Worm (Caenorhabditis elegans) whole organism, L1 larva: Measurements from ENCODE around the gene nlp-50.
A peak's percentile ranks its signal among the peaks of the same experiment; 100 is the strongest.

Experiments used
- C34B4.2 ChIP-seq: sonication (generic microtip); optimal IDR thresholded peaks from 2 replicates; lab custom pipeline; 2017; ENCODE audit warnings: mild to moderate bottlenecking, missing genetic modification characterization, missing compliant biosample characterization
- aly-2 ChIP-seq: fragments of 150-350 bp; optimal IDR thresholded peaks from 2 replicates; lab custom pipeline; 2014; ENCODE audit warnings: missing biosample characterization, missing genetic modification characterization
- blmp-1 ChIP-seq: fragments of 150-350 bp; optimal IDR thresholded peaks from 2 replicates; lab custom pipeline; 2014; ENCODE audit warnings: missing biosample characterization, missing genetic modification characterization
- ceh-8 ChIP-seq: fragments of 200-800 bp; sonication (Bioruptor generic); optimal IDR thresholded peaks from 2 replicates; lab custom pipeline; 2018; ENCODE audit warnings: mild to moderate bottlenecking, missing genetic modification characterization, moderate library complexity, missing compliant biosample characterization
- ceh-88 ChIP-seq: fragments of 200-800 bp; sonication (Bioruptor generic); IDR thresholded peaks from 2 replicates; pipeline ENCODE4 v1.3.6; 2022; ENCODE audit warnings: missing genetic modification characterization, missing compliant biosample characterization
- efl-1 ChIP-seq, 4 experiments: fragments of 150-350 bp; optimal IDR thresholded peaks in 3 of 4; peaks in 1 of 4; 1 replicate in 1 of 4; 2 replicates in 3 of 4; lab custom pipeline; 2014; ENCODE audit warnings: missing biosample characterization in 2 of 4, missing genetic modification characterization in 2 of 4, missing genetic modification reagents in 2 of 4
- egl-27 ChIP-seq, 2 experiments: fragments of 150-350 bp in 1 of 2; sonication (generic microtip); optimal IDR thresholded peaks; 3 replicates each; lab custom pipeline; 2017 to 2018; ENCODE audit warnings: missing biosample characterization in 2 of 2, missing genetic modification characterization in 2 of 2, missing genetic modification reagents in 2 of 2
- elt-2 ChIP-seq: sonication (generic microtip); optimal IDR thresholded peaks from 2 replicates; lab custom pipeline; 2016; ENCODE audit warnings: missing genetic modification characterization, mild to moderate bottlenecking, inconsistent platforms, missing compliant biosample characterization, missing genetic modification reagents
- elt-3 ChIP-seq, 6 experiments: fragments of 150-350 bp in 1 of 6; sonication (generic microtip); optimal IDR thresholded peaks; 2 replicates each; lab custom pipeline; 2017 to 2018; ENCODE audit warnings: missing biosample characterization in 6 of 6, missing genetic modification characterization in 6 of 6, inconsistent platforms in 1 of 6
- ets-5 ChIP-seq: fragments of 200-800 bp; sonication (Bioruptor generic); IDR thresholded peaks from 2 replicates; pipeline ENCODE4 v1.3.6; 2022; ENCODE audit warnings: missing genetic modification characterization, missing compliant biosample characterization
- fkh-10 ChIP-seq: sonication (generic microtip); optimal IDR thresholded peaks from 2 replicates; lab custom pipeline; 2017; ENCODE audit warnings: missing biosample characterization, missing genetic modification reagents, missing genetic modification characterization
- fkh-4 ChIP-seq: sonication (generic microtip); optimal IDR thresholded peaks from 2 replicates; lab custom pipeline; 2016; ENCODE audit warnings: missing compliant biosample characterization, missing genetic modification characterization, borderline replicate concordance
- fkh-8 ChIP-seq: sonication (generic microtip); optimal IDR thresholded peaks from 2 replicates; lab custom pipeline; 2016; ENCODE audit warnings: mild to moderate bottlenecking, missing genetic modification characterization, missing compliant biosample characterization
- grh-1 ChIP-seq: fragments of 200-800 bp; sonication (Bioruptor generic); IDR thresholded peaks from 2 replicates; pipeline ENCODE4 v1.3.6; 2022; ENCODE audit warnings: missing genetic modification reagents, missing genetic modification characterization, missing compliant biosample characterization
- hlh-17 ChIP-seq: fragments of 200-800 bp; sonication (Bioruptor generic); optimal IDR thresholded peaks from 2 replicates; lab custom pipeline; 2018; ENCODE audit warnings: missing genetic modification characterization, mild to moderate bottlenecking, missing compliant biosample characterization, moderate library complexity, borderline replicate concordance
- hlh-4 ChIP-seq: sonication (generic microtip); optimal IDR thresholded peaks from 2 replicates; lab custom pipeline; 2016; ENCODE audit warnings: mild to moderate bottlenecking, missing genetic modification characterization, missing compliant biosample characterization
- hpl-2 ChIP-seq: fragments of 150-350 bp; optimal IDR thresholded peaks from 2 replicates; lab custom pipeline; 2014; ENCODE audit warnings: missing biosample characterization, missing genetic modification reagents, missing genetic modification characterization
- isw-1 ChIP-seq: fragments of 200-800 bp; sonication (Bioruptor generic); IDR thresholded peaks from 2 replicates; pipeline ENCODE4 v1.3.6; 2022; ENCODE audit warnings: missing genetic modification characterization, missing compliant biosample characterization
- jun-1 ChIP-seq: fragments of 150-350 bp; optimal IDR thresholded peaks from 2 replicates; lab custom pipeline; 2014; ENCODE audit warnings: missing biosample characterization, missing genetic modification reagents, missing genetic modification characterization
- lin-14 ChIP-seq: fragments of 200-800 bp; sonication (Bioruptor generic); optimal IDR thresholded peaks from 2 replicates; lab custom pipeline; 2018; ENCODE audit warnings: mild to moderate bottlenecking, missing genetic modification characterization, moderate library complexity, missing compliant biosample characterization
- lin-39 ChIP-seq: fragments of 150-350 bp; optimal IDR thresholded peaks from 2 replicates; lab custom pipeline; 2014; ENCODE audit warnings: missing biosample characterization, missing genetic modification reagents, missing genetic modification characterization
- mdl-1 ChIP-seq, 2 experiments: fragments of 150-350 bp; optimal IDR thresholded peaks; 2 replicates each; lab custom pipeline; 2014 to 2017; ENCODE audit warnings: missing biosample characterization in 2 of 2, missing genetic modification characterization in 2 of 2, inconsistent platforms in 1 of 2
- mep-1 ChIP-seq: fragments of 150-350 bp; optimal IDR thresholded peaks from 2 replicates; lab custom pipeline; 2014; ENCODE audit warnings: missing biosample characterization, missing genetic modification characterization
- nhr-12 ChIP-seq: sonication (generic microtip); optimal IDR thresholded peaks from 2 replicates; lab custom pipeline; 2017; ENCODE audit warnings: missing biosample characterization, missing genetic modification characterization
- nhr-19 ChIP-seq: fragments of 200-800 bp; sonication (Bioruptor generic); conservative IDR thresholded peaks from 2 replicates; pipeline ENCODE4 v1.3.6; 2022; ENCODE audit warnings: missing genetic modification characterization, missing compliant biosample characterization
- nhr-28 ChIP-seq: fragments of 150-350 bp; optimal IDR thresholded peaks from 2 replicates; lab custom pipeline; 2014; ENCODE audit warnings: missing biosample characterization, missing genetic modification characterization
- nhr-71 ChIP-seq: sonication (generic microtip); optimal IDR thresholded peaks from 2 replicates; lab custom pipeline; 2016; ENCODE audit warnings: mild to moderate bottlenecking, missing genetic modification characterization, moderate library complexity, missing compliant biosample characterization
- nhr-76 ChIP-seq: sonication (generic microtip); optimal IDR thresholded peaks from 2 replicates; lab custom pipeline; 2017; ENCODE audit warnings: missing biosample characterization, missing genetic modification characterization
- nhr-85 ChIP-seq: sonication (generic microtip); peaks from one replicate; lab custom pipeline; 2016; ENCODE audit warnings: missing genetic modification characterization, inconsistent platforms, missing compliant biosample characterization
- pag-3 ChIP-seq: sonication (generic microtip); optimal IDR thresholded peaks from 2 replicates; lab custom pipeline; 2017; ENCODE audit warnings: missing genetic modification characterization, mild to moderate bottlenecking, missing compliant biosample characterization, antibody characterized with exemption, borderline replicate concordance; ENCODE audit not compliant: insufficient read depth
- skn-1 ChIP-seq: fragments of 150-350 bp; optimal IDR thresholded peaks from 2 replicates; lab custom pipeline; 2014; ENCODE audit warnings: missing biosample characterization, missing genetic modification characterization
- snu-23 ChIP-seq: sonication (generic microtip); optimal IDR thresholded peaks from 2 replicates; lab custom pipeline; 2016; ENCODE audit warnings: missing genetic modification characterization, missing compliant biosample characterization
- sptf-1 ChIP-seq: fragments of 150-350 bp; optimal IDR thresholded peaks from 2 replicates; lab custom pipeline; 2014; ENCODE audit warnings: missing biosample characterization, missing genetic modification characterization
- swsn-7 ChIP-seq: sonication (generic microtip); optimal IDR thresholded peaks from 2 replicates; lab custom pipeline; 2016; ENCODE audit warnings: missing genetic modification characterization, missing compliant biosample characterization
- tlp-1 ChIP-seq: fragments of 150-350 bp; optimal IDR thresholded peaks from 2 replicates; lab custom pipeline; 2014; ENCODE audit warnings: missing biosample characterization, missing genetic modification characterization
- unc-130 ChIP-seq: fragments of 150-350 bp; optimal IDR thresholded peaks from 2 replicates; lab custom pipeline; 2017; ENCODE audit warnings: missing biosample characterization, missing genetic modification characterization, inconsistent platforms
- unc-30 ChIP-seq: sonication (generic microtip); optimal IDR thresholded peaks from 2 replicates; lab custom pipeline; 2017; ENCODE audit warnings: missing biosample characterization, missing genetic modification characterization
- unc-86 ChIP-seq: sonication (generic microtip); optimal IDR thresholded peaks from 2 replicates; lab custom pipeline; 2016; ENCODE audit warnings: missing genetic modification characterization, missing compliant biosample characterization
- unc-98 ChIP-seq: fragments of 200-800 bp; sonication (Bioruptor generic); IDR thresholded peaks from 2 replicates; pipeline ENCODE4 v1.3.6; 2022; ENCODE audit warnings: missing genetic modification characterization, missing compliant biosample characterization
- vab-15 ChIP-seq: sonication (generic microtip); optimal IDR thresholded peaks from 2 replicates; lab custom pipeline; 2017; ENCODE audit warnings: missing genotype, mild to moderate bottlenecking, missing genetic modification characterization, missing compliant biosample characterization
- xbp-1 ChIP-seq: sonication (generic microtip); optimal IDR thresholded peaks from 2 replicates; lab custom pipeline; 2016; ENCODE audit warnings: missing genetic modification characterization, missing compliant biosample characterization
- ztf-11 ChIP-seq, 2 experiments: sonication (generic microtip); optimal IDR thresholded peaks; 2 replicates each; lab custom pipeline; 2016 to 2017; ENCODE audit warnings: missing genetic modification characterization in 2 of 2, missing biosample characterization in 1 of 2, missing compliant biosample characterization in 1 of 2
- ztf-4 ChIP-seq: fragments of 150-350 bp; optimal IDR thresholded peaks from 2 replicates; lab custom pipeline; 2014; ENCODE audit warnings: missing biosample characterization, missing genetic modification characterization

nlp-50 gene

DNA sequence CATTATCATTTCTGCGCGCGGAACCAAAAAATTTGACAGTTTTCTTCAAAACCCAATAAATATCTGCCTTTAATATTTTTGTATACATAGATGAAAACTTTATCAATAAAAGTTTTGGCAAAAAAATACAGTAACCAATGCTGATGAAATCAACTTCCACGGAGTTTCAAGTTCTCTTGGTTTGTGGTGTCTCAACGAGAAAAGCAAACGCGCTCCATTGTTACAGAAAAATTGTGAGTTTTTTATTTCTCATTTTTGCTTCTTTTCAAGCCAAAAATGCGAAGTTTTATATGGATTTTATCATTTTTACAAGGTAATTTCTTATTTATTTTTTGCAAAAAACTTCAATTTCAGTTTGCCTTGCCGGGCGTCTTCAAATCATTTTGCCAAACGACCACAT lies 30.2 kb upstream of the nlp-50 start, which contains the start of gene T14B4.3 (continued):
- TF ChIP-seq jun-1 (tag; lab: Kevin White, UChicago) (peak; percentile 26), nhr-85 (tag; lab: Kevin White, UChicago) (peak; percentile 43), egl-27 (tag; optimal IDR thresholded peaks at IDR 0.05; lab: Kevin White, UChicago) (no peak), mep-1 (tag; lab: Kevin White, UChicago) (peak; percentile 57), nhr-71 (tag; lab: Kevin White, UChicago) (peak; percentile 73), hlh-17 (GFP tag; lab: Kevin White, UChicago) (no peak), skn-1 (tag; lab: Kevin White, UChicago) (peak; percentile 43), lin-14 (GFP tag; lab: Kevin White, UChicago) (peak; percentile 75), hlh-4 (tag; lab: Kevin White, UChicago) (no peak), nhr-12 (no peak), C34B4.2 (tag; lab: Kevin White, UChicago) (no peak), efl-1 (optimal IDR thresholded peaks at IDR 0.05; lab: Kevin White, UChicago) (peak; percentile 75 to 82), efl-1 (GFP tag; optimal IDR thresholded peaks at IDR 0.05 in 1 of 2; lab: Kevin White, UChicago) (peak; percentile 57 to 96), ceh-88 (GFP tag; lab: Robert Waterston, UW) (0 out of 2 replicates have a peak, but pooled peaks have one; percentile 45), tlp-1 (no peak), elt-3 (tag; optimal IDR thresholded peaks at IDR 0.05; lab: Kevin White, UChicago) (peak in 1 of 6 experiments; percentile 47), vab-15 (tag; lab: Kevin White, UChicago) (peak; percentile 20), unc-30 (tag; lab: Kevin White, UChicago) (no peak), mdl-1 (tag; optimal IDR thresholded peaks at IDR 0.05; lab: Kevin White, UChicago) (peak in 1 of 2 experiments; percentile 35), nhr-28 (tag; lab: Kevin White, UChicago) (no peak), snu-23 (GFP tag; lab: Kevin White, UChicago) (peak; percentile 60), pag-3 (tag; lab: Kevin White, UChicago) (no peak), lin-39 (tag; lab: Kevin White, UChicago) (no peak), aly-2 (no peak), xbp-1 (tag; lab: Kevin White, UChicago) (peak; percentile 50), ztf-11 (tag; optimal IDR thresholded peaks at IDR 0.05; lab: Kevin White, UChicago) (peak in 1 of 2 experiments; percentile 67), fkh-10 (no peak), nhr-76 (no peak), elt-2 (tag; lab: Kevin White, UChicago) (no peak), fkh-4 (tag; lab: Kevin White, UChicago) (no peak), ets-5 (GFP tag; lab: Robert Waterston, UW) (no peak), nhr-19 (GFP tag; lab: Robert Waterston, UW) (peak; percentile 31; the same call in 1 of the 2 replicates), blmp-1 (tag; lab: Kevin White, UChicago) (peak; percentile 61), hpl-2 (no peak), unc-130 (no peak), isw-1 (GFP tag; lab: Robert Waterston, UW) (peak; percentile 32), fkh-8 (peak; percentile 56), ztf-4 (tag; lab: Kevin White, UChicago) (no peak)
- TF ChIP-seq, all 84 proteins: peak for 40

DNA sequence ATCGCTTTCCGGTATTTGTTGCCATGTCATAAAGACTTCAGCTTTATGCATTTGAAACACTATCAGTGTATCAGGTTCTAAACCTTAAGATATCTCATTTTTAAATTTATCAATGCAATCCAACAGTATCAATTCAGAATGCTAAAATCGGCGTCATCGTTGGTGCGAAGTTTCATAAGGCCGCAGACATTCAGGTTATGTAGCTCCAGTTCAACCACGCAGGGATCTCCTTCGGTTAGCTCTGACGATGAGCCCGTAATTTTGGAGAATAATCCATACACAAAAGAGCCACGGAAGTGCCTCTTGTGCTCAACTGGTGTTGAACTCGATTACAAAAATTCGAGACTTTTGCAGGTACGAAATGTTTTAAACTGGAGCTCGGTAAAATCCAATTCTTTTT lies 28.8 kb upstream of the nlp-50 start, which contains the start of gene mrps-18.C:
Gene mrps-18.C, plus strand, starts transcription at position 138 of the 400 bp plus-strand sequence.
- no peak for TF ChIP-seq hpl-2
- no peak for TF ChIP-seq sptf-1
- no peak for TF ChIP-seq nhr-19 (GFP tag; lab: Robert Waterston, UW)
- no peak for TF ChIP-seq ceh-8 (GFP tag; lab: Kevin White, UChicago)
- TF ChIP-seq grh-1 (GFP tag; lab: Robert Waterston, UW): no peak
- TF ChIP-seq swsn-7: no peak
- TF ChIP-seq unc-86 (tag; lab: Kevin White, UChicago): no peak
- no peak for TF ChIP-seq unc-30 (tag; lab: Kevin White, UChicago)
- TF ChIP-seq unc-98 (GFP tag; lab: Robert Waterston, UW): no peak
